Worm (Caenorhabditis elegans) whole organism, dauer: Measurements from ENCODE around the gene far-7.

Experiments
- unc-62 ChIP-seq: sonication (generic microtip); optimal IDR thresholded peaks from 2 replicates; lab custom pipeline; 2017; ENCODE audit warnings: missing biosample characterization, missing genetic modification reagents, missing genetic modification characterization

The far-7 gene

DNA sequence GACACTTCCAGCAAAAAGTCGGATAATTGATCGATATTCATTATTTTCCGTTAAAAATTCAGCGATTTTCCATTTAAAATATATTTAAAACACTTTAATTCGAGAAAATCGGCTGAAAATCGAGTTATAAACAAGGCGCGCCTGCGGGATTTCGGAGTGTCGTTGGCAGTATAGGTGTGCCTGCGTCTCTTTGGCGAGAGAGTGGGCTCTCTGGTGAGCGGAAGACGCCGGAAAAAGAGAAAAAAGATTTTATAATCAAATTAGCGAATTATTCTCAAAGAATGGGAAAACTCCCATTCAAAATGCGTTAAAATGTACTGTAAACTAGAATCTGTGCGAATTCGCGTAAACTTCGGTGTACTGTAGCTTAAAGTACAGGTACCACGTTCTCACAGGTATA, 28.1 kb downstream of the far-7 start, which contains the start of gene D1069.3:
TSS of gene D1069.3 (minus strand) at position 158 of the 400 bp plus-strand sequence.
- TF ChIP-seq unc-62 (GFP tag; lab: Kevin White, UChicago): no peak

ce11 chrII:349749-350148, 30.2 kb downstream of the far-7 start:
- TF ChIP-seq unc-62 (GFP tag; lab: Kevin White, UChicago): no peak

DNA sequence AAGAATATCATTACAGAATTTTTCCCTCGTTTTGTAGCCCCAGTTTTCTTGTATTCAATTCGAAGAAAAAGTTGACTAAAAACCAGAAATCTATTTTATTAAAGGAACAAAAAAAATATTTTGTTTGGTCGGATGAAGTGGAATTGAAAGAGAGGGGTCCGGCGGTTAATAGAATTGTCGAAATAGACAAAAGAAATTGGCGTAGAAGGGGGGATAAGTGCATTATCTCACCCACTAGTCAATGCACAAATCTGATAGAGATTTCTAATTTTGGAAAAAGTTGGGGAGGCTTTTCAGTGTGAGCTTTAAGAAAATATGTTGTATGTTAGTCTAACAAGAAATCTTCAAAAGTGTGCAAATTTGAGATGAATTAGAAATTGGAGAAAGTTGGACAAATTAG, 34.9 kb downstream of the far-7 start:
- no peak for TF ChIP-seq unc-62 (GFP tag; lab: Kevin White, UChicago)

- TF ChIP-seq unc-62 (GFP tag; lab: Kevin White, UChicago): no peak
Observed at ce11 chrII:356969-357368, 37.4 kb downstream of the far-7 start, which contains the start of gene dmsr-4. TSS of gene dmsr-4 (minus strand) at chrII:357069.

ce11 chrII:367455-367854, 47.9 kb downstream of the far-7 start, which contains the start of gene ptr-3:
TSS of gene ptr-3 (minus strand) at chrII:367555.
- TF ChIP-seq unc-62 (GFP tag; lab: Kevin White, UChicago): no peak

ce11 chrII:370394-370793, 50.8 kb downstream of the far-7 start:
- TF ChIP-seq unc-62 (GFP tag; lab: Kevin White, UChicago): no peak
